Fruit fly (Drosophila melanogaster): ENCODE measurements around the gene mrt.
A peak's percentile ranks its signal among the peaks of the same experiment; 100 is the strongest.

The mrt gene

DNA sequence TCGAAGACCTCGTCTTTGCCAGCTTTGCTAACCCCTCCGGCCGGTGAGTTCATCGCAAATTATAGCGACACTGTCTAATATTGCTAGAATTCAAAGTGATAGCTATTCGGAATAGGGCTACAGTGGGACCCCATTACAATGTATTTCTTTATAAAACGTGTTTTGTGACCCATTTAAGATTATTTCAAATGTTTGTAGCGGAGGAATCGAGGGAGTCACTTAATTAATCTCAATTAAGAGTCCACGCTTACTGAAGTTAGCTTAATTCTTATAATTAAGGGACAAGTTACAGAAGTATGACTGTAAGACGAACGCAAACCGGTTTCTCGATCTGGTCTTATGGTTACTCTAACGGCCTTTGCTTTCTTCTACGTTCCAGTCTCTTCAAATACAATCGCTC, 7.2 kb upstream of the mrt start (continued):
- TF ChIP-seq ss (GFP tag; optimal IDR thresholded peaks at IDR 0.05) = no peak
- TF ChIP-seq CG10631 (GFP tag; optimal IDR thresholded peaks at IDR 0.05) = no peak
- no peak for TF ChIP-seq Ets96B (tag; optimal IDR thresholded peaks at IDR 0.05)
- no peak for TF ChIP-seq Smox (GFP tag; optimal IDR thresholded peaks at IDR 0.05)
- no peak for TF ChIP-seq CG1621 (tag; optimal IDR thresholded peaks at IDR 0.05)
- TF ChIP-seq CG6808 (GFP tag; optimal IDR thresholded peaks at IDR 0.05) = no peak
- TF ChIP-seq Hr38 (GFP tag; optimal IDR thresholded peaks at IDR 0.05) = no peak
- peak; percentile 44 for TF ChIP-seq CG3919 (GFP tag; optimal IDR thresholded peaks at IDR 0.05)
- peak; percentile 11 for TF ChIP-seq Hr39 (GFP tag; optimal IDR thresholded peaks at IDR 0.05)

DNA sequence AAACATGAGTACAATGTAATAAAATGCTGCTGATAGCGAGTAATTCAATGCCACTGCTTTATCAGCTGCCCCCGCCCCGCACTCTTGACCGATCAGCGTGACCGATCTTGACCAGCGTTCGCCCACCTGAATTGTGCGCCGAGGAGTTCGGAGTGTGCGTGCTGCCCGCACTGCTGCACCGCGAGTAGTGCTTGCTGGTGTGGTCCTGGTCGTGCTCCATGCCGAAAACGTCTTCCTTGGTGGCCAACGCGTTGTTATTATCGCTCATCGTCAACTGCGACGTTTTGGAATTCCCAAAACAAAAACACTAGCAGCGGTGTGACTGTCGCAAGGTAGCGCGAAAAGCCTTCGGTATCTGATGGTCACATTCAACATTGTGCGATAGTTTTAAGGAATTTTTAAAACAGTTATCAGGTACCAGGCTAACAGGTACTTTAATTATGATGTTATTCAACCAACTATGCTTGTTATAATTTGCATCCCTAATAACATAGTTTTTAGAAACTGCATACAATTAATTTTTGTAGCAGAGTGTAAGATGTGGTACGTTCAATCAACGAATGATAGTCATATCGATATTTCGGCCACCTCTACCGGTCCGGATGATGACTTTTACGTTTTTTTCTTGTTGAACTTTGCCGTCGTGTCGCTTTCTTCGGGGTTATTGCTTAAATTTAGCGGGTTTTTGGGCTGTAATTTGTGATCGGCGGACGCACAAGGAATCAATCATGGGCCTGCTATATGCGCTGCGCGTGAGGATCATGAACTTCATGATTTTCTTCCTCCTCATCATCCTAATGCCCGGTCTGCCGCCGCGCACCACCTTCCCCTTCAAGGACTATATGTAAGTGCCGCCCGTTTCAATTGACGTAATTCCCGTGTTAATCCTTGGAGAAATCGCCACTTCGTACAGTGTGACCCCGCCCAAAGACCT, 6.0 kb upstream of the mrt start, which contains the start of the genes bigmax and Hmu:
Gene bigmax (minus strand): TSS at position 325 of the 934 bp plus-strand sequence.
Gene Hmu (plus strand): TSS at position 568 of the 934 bp plus-strand sequence.
- TF ChIP-seq salr (GFP tag; optimal IDR thresholded peaks at IDR 0.05) = peak in 1 of 2 experiments; percentile 25
- TF ChIP-seq topi (GFP tag; optimal IDR thresholded peaks at IDR 0.05) = peak; percentile 77
- TF ChIP-seq CG6808 (GFP tag; optimal IDR thresholded peaks at IDR 0.05) = no peak
- TF ChIP-seq CG6276 (GFP tag; optimal IDR thresholded peaks at IDR 0.05) = no peak
- TF ChIP-seq Blimp-1 (GFP tag; optimal IDR thresholded peaks at IDR 0.05) = no peak
- peak; percentile 58 for TF ChIP-seq CG8632 (GFP tag; optimal IDR thresholded peaks at IDR 0.05)
- TF ChIP-seq Lpt (GFP tag; optimal IDR thresholded peaks at IDR 0.05) = peak; percentile 65
- peak in 1 of 2 experiments; percentile 69 for TF ChIP-seq ss (GFP tag; optimal IDR thresholded peaks at IDR 0.05)
- peak; percentile 85 for TF ChIP-seq eg (GFP tag; IDR thresholded peaks at IDR 0.05)
- no peak for TF ChIP-seq Sox102F (GFP tag; optimal IDR thresholded peaks at IDR 0.05)
- TF ChIP-seq achi (GFP tag; optimal IDR thresholded peaks at IDR 0.05) = peak; percentile 75
- peak; percentile 80 for TF ChIP-seq Sox15 (GFP tag; optimal IDR thresholded peaks at IDR 0.05)
- TF ChIP-seq spab (GFP tag; optimal IDR thresholded peaks at IDR 0.05) = no peak
- peak; percentile 49 for TF ChIP-seq dac (GFP tag; optimal IDR thresholded peaks at IDR 0.05)
- TF ChIP-seq Met (GFP tag; optimal IDR thresholded peaks at IDR 0.05) = peak; percentile 72
- TF ChIP-seq CG6792 (GFP tag; optimal IDR thresholded peaks at IDR 0.05) = peak; percentile 55
- TF ChIP-seq CG16779 (tag; optimal IDR thresholded peaks at IDR 0.05) = no peak
- peak; percentile 62 for TF ChIP-seq CG8319 (GFP tag; optimal IDR thresholded peaks at IDR 0.05)
- peak; percentile 73 for TF ChIP-seq CG3032 (tag; optimal IDR thresholded peaks at IDR 0.05)
- no peak for TF ChIP-seq Hr38 (GFP tag; optimal IDR thresholded peaks at IDR 0.05)
- peak; percentile 82 for TF ChIP-seq Hr4 (GFP tag; optimal IDR thresholded peaks at IDR 0.05)
- TF ChIP-seq CG32006 (GFP tag; optimal IDR thresholded peaks at IDR 0.05) = peak; percentile 77
- TF ChIP-seq Eip78C (GFP tag) = peak; percentile 89
- TF ChIP-seq dsx (GFP tag; optimal IDR thresholded peaks at IDR 0.05; ENCODE audit: poor library complexity, severe bottlenecking) = peak; percentile 85
- peak; percentile 30 for TF ChIP-seq net (GFP tag; optimal IDR thresholded peaks at IDR 0.05)
- TF ChIP-seq CG11762 (GFP tag; optimal IDR thresholded peaks at IDR 0.05; ENCODE audit: insufficient read depth) = peak; percentile 61
- peak; percentile 19 for TF ChIP-seq fd59A (GFP tag; optimal IDR thresholded peaks at IDR 0.05)
- TF ChIP-seq OdsH (GFP tag; optimal IDR thresholded peaks at IDR 0.05) = peak; percentile 81
- TF ChIP-seq CG1621 (tag; optimal IDR thresholded peaks at IDR 0.05) = peak; percentile 90
- peak; percentile 62; the same call in 2 of the 3 replicates for TF ChIP-seq CG8119 (GFP tag; IDR thresholded peaks at IDR 0.05)
- TF ChIP-seq CG10669 (GFP tag; optimal IDR thresholded peaks at IDR 0.05) = peak; percentile 52
- peak; percentile 31 for TF ChIP-seq fkh (GFP tag; optimal IDR thresholded peaks at IDR 0.05)
- TF ChIP-seq Ets21C (GFP tag; optimal IDR thresholded peaks at IDR 0.05) = peak; percentile 80
- TF ChIP-seq pdm3 (GFP tag; optimal IDR thresholded peaks at IDR 0.05) = peak; percentile 76
- peak; percentile 71 for TF ChIP-seq CG34406 (GFP tag; optimal IDR thresholded peaks at IDR 0.05)
- peak; percentile 77 for TF ChIP-seq acj6 (GFP tag; optimal IDR thresholded peaks at IDR 0.05)
- peak; percentile 83 for TF ChIP-seq cyc (GFP tag; optimal IDR thresholded peaks at IDR 0.05)
- TF ChIP-seq CG3919 (GFP tag; optimal IDR thresholded peaks at IDR 0.05) = peak; percentile 80
- TF ChIP-seq CG7368 (GFP tag; optimal IDR thresholded peaks at IDR 0.05) = peak; percentile 69
- TF ChIP-seq Ets96B (tag; optimal IDR thresholded peaks at IDR 0.05) = peak; percentile 58
- TF ChIP-seq CG15336 (GFP tag; IDR thresholded peaks at IDR 0.05) = peak; percentile 40; the same call in 1 of the 2 replicates
- TF ChIP-seq CG10631 (GFP tag; optimal IDR thresholded peaks at IDR 0.05) = peak; percentile 84
- TF ChIP-seq CG9139 (GFP tag; optimal IDR thresholded peaks at IDR 0.05) = no peak
- TF ChIP-seq Hr39 (GFP tag; optimal IDR thresholded peaks at IDR 0.05) = peak; percentile 87
- TF ChIP-seq CG11902 (GFP tag; optimal IDR thresholded peaks at IDR 0.05) = peak; percentile 71
